Fruit fly (Drosophila melanogaster) whole organism, embryonic: ENCODE measurements around the gene CG15894.
A peak's percentile ranks its signal among the peaks of the same experiment; 100 is the strongest.

Experiments
- Atf-2 ChIP-seq: fragments of 200-800 bp; sonication (Bioruptor generic); optimal IDR thresholded peaks from 2 replicates; lab custom pipeline; 2016; ENCODE audit warnings: missing biosample characterization, missing genetic modification characterization
- BtbVII ChIP-seq: fragments of 200-800 bp; sonication (Bioruptor generic); optimal IDR thresholded peaks from 3 replicates; lab custom pipeline; 2017; ENCODE audit warnings: missing biosample characterization, mild to moderate bottlenecking, missing genetic modification characterization
- CG10209 ChIP-seq: fragments of 200-800 bp; sonication (Bioruptor generic); optimal IDR thresholded peaks from 3 replicates; lab custom pipeline; 2017; ENCODE audit warnings: missing biosample characterization, mild to moderate bottlenecking, missing genetic modification characterization, missing genetic modification reagents
- CG11085 ChIP-seq: fragments of 200-800 bp; sonication (Bioruptor generic); IDR thresholded peaks from 2 replicates; pipeline ENCODE4 v1.3.6; 2022; ENCODE audit warnings: missing biosample characterization, missing genetic modification characterization
- CG11398 ChIP-seq: fragments of 200-800 bp; sonication (Bioruptor generic); optimal IDR thresholded peaks from 2 replicates; lab custom pipeline; 2016; ENCODE audit warnings: missing biosample characterization, missing genetic modification characterization
- CG11560 ChIP-seq: fragments of 200-800 bp; sonication (Bioruptor generic); IDR thresholded peaks from 3 replicates; pipeline ENCODE4 v1.3.6; 2022; ENCODE audit warnings: missing biosample characterization, missing genetic modification characterization
- CG12299 ChIP-seq: fragments of 200-800 bp; sonication (Bioruptor generic); optimal IDR thresholded peaks from 2 replicates; lab custom pipeline; 2018; ENCODE audit warnings: missing biosample characterization, mild to moderate bottlenecking, missing genetic modification characterization
- CG1233 ChIP-seq: fragments of 200-800 bp; sonication (Bioruptor generic); optimal IDR thresholded peaks from 4 replicates; lab custom pipeline; 2018; ENCODE audit warnings: missing biosample characterization, mild to moderate bottlenecking, missing genetic modification characterization
- CG12659 ChIP-seq: fragments of 200-800 bp; sonication (Bioruptor generic); optimal IDR thresholded peaks from 3 replicates; lab custom pipeline; 2017; ENCODE audit warnings: mild to moderate bottlenecking, missing biosample characterization, missing genetic modification reagents, missing genetic modification characterization
- CG14050 ChIP-seq: fragments of 200-800 bp; sonication (Bioruptor generic); IDR thresholded peaks from 3 replicates; pipeline ENCODE4 v1.3.6; 2022; ENCODE audit warnings: missing biosample characterization, missing genetic modification characterization
- CG15479 ChIP-seq: fragments of 200-800 bp; sonication (Bioruptor generic); optimal IDR thresholded peaks from 3 replicates; lab custom pipeline; 2019; ENCODE audit warnings: missing biosample characterization, mild to moderate bottlenecking, missing genetic modification characterization, moderate library complexity
- CG17186 ChIP-seq: fragments of 200-800 bp; sonication (Bioruptor generic); optimal IDR thresholded peaks from 3 replicates; lab custom pipeline; 2017; ENCODE audit warnings: missing biosample characterization, missing genetic modification reagents, missing genetic modification characterization
- CG17328 ChIP-seq: fragments of 200-800 bp; sonication (Bioruptor generic); IDR thresholded peaks from 2 replicates; pipeline ENCODE4 v1.3.6; 2022; ENCODE audit warnings: missing biosample characterization, missing genetic modification characterization
- CG17385 ChIP-seq: fragments of 200-800 bp; sonication (Bioruptor generic); optimal IDR thresholded peaks from 3 replicates; lab custom pipeline; 2018; ENCODE audit warnings: missing biosample characterization, mild to moderate bottlenecking, missing genetic modification characterization
- CG17802 ChIP-seq: fragments of 200-800 bp; sonication (Bioruptor generic); optimal IDR thresholded peaks from 2 replicates; lab custom pipeline; 2018; ENCODE audit warnings: missing biosample characterization, mild to moderate bottlenecking, missing genetic modification characterization, moderate library complexity
- CG2875 ChIP-seq: fragments of 200-800 bp; sonication (Bioruptor generic); optimal IDR thresholded peaks from 2 replicates; lab custom pipeline; 2017; ENCODE audit warnings: missing biosample characterization, mild to moderate bottlenecking, missing genetic modification characterization, missing genetic modification reagents
- CG33213 ChIP-seq: fragments of 200-800 bp; sonication (Bioruptor generic); optimal IDR thresholded peaks from 3 replicates; lab custom pipeline; 2016; ENCODE audit warnings: missing biosample characterization, missing genetic modification characterization
- CG3407 ChIP-seq: fragments of 200-800 bp; sonication (Bioruptor generic); optimal IDR thresholded peaks from 2 replicates; lab custom pipeline; 2018; ENCODE audit warnings: missing biosample characterization, mild to moderate bottlenecking, missing genetic modification characterization
- CG4730 ChIP-seq: fragments of 200-800 bp; sonication (Bioruptor generic); IDR thresholded peaks from 2 replicates; pipeline ENCODE4 v1.3.6; 2022; ENCODE audit warnings: missing biosample characterization, missing genetic modification characterization
- CG6175 ChIP-seq: fragments of 200-800 bp; sonication (Bioruptor generic); IDR thresholded peaks from 3 replicates; pipeline ENCODE4 v1.3.6; 2022; ENCODE audit warnings: missing biosample characterization, missing genetic modification characterization
- CG6272 ChIP-seq: fragments of 200-800 bp; sonication (Bioruptor generic); IDR thresholded peaks from 2 replicates; pipeline ENCODE4 v1.3.6; 2022; ENCODE audit warnings: missing biosample characterization, missing genetic modification characterization
- CG6854 ChIP-seq: fragments of 200-800 bp; sonication (Bioruptor generic); optimal IDR thresholded peaks from 3 replicates; lab custom pipeline; 2017; ENCODE audit warnings: missing biosample characterization, mild to moderate bottlenecking, missing genetic modification characterization
- CoRest ChIP-seq: fragments of 200-800 bp; sonication (Bioruptor generic); optimal IDR thresholded peaks from 3 replicates; lab custom pipeline; 2018; ENCODE audit warnings: missing biosample characterization, mild to moderate bottlenecking, missing genetic modification characterization, moderate library complexity
- Dfd ChIP-seq, 2 experiments: fragments of >200 bp; optimal IDR thresholded peaks; 2 replicates each; lab custom pipeline; 2017; ENCODE audit warnings: missing biosample characterization in 2 of 2, missing genetic modification characterization in 2 of 2
- Doc2 ChIP-seq: fragments of 200-800 bp; sonication (Bioruptor generic); IDR thresholded peaks from 2 replicates; pipeline ENCODE4 v1.3.6; 2022; ENCODE audit warnings: missing biosample characterization, missing genetic modification characterization
- Ets65A ChIP-seq: fragments of 200-800 bp; sonication (Bioruptor generic); peaks from one replicate; lab custom pipeline; 2016; ENCODE audit warnings: missing biosample characterization, missing genetic modification characterization
- Jarid2 ChIP-seq: fragments of 200-800 bp; sonication (Bioruptor generic); optimal IDR thresholded peaks from 3 replicates; lab custom pipeline; 2017; ENCODE audit warnings: mild to moderate bottlenecking, missing biosample characterization, missing genetic modification reagents, missing genetic modification characterization
- Meics ChIP-seq: fragments of 200-800 bp; sonication (Bioruptor generic); optimal IDR thresholded peaks from 2 replicates; lab custom pipeline; 2017; ENCODE audit warnings: missing biosample characterization, mild to moderate bottlenecking, missing genetic modification characterization
- NFAT ChIP-seq: fragments of 200-800 bp; sonication (Bioruptor generic); IDR thresholded peaks from 2 replicates; pipeline ENCODE4 v1.3.6; 2022; ENCODE audit warnings: missing biosample characterization, missing genetic modification characterization
- Side ChIP-seq: fragments of 200-800 bp; sonication (Bioruptor generic); optimal IDR thresholded peaks from 2 replicates; lab custom pipeline; 2016; ENCODE audit warnings: missing biosample characterization, missing genetic modification characterization
- Sry-β ChIP-seq: fragments of 200-800 bp; sonication (Bioruptor generic); optimal IDR thresholded peaks from 2 replicates; lab custom pipeline; 2018; ENCODE audit warnings: missing biosample characterization, mild to moderate bottlenecking, missing genetic modification characterization, moderate library complexity
- Tbp ChIP-seq: fragments of >200 bp; optimal IDR thresholded peaks from 2 replicates; lab custom pipeline; 2018; ENCODE audit warnings: missing biosample characterization, missing genetic modification characterization
- bcd ChIP-seq: fragments of 200-800 bp; sonication (Bioruptor generic); optimal IDR thresholded peaks from 2 replicates; lab custom pipeline; 2017; ENCODE audit warnings: missing biosample characterization, mild to moderate bottlenecking, missing genetic modification characterization
- br ChIP-seq: fragments of >200 bp; optimal IDR thresholded peaks from 2 replicates; lab custom pipeline; 2017
- danr ChIP-seq: fragments of 200-800 bp; sonication (Bioruptor generic); IDR thresholded peaks from 2 replicates; pipeline ENCODE4 v1.3.6; 2022; ENCODE audit warnings: missing biosample characterization, missing genetic modification characterization
- eve ChIP-seq, 2 experiments: fragments of >200 bp; optimal IDR thresholded peaks; 2 replicates each; lab custom pipeline; 2017; ENCODE audit warnings: missing biosample characterization in 2 of 2, missing genetic modification characterization in 2 of 2
- ewg ChIP-seq: fragments of 200-800 bp; sonication (Bioruptor generic); optimal IDR thresholded peaks from 3 replicates; lab custom pipeline; 2017; ENCODE audit warnings: mild to moderate bottlenecking, missing biosample characterization, missing genetic modification reagents, missing genetic modification characterization
- exex ChIP-seq: fragments of 200-800 bp; sonication (Bioruptor generic); optimal IDR thresholded peaks from 4 replicates; lab custom pipeline; 2018; ENCODE audit warnings: missing biosample characterization, mild to moderate bottlenecking, missing genetic modification characterization, moderate library complexity
- fd102C ChIP-seq: fragments of 200-800 bp; sonication (Bioruptor generic); optimal IDR thresholded peaks from 2 replicates; lab custom pipeline; 2018; ENCODE audit warnings: missing biosample characterization, mild to moderate bottlenecking, missing genetic modification characterization, moderate library complexity
- gcm ChIP-seq: fragments of 200-800 bp; sonication (Bioruptor generic); optimal IDR thresholded peaks from 2 replicates; lab custom pipeline; 2019; ENCODE audit warnings: missing biosample characterization, mild to moderate bottlenecking, missing genetic modification characterization, moderate library complexity
- hth ChIP-seq: fragments of >200 bp; optimal IDR thresholded peaks from 2 replicates; lab custom pipeline; 2017; ENCODE audit warnings: inconsistent platforms
- inv ChIP-seq: fragments of 200-800 bp; sonication (Bioruptor generic); IDR thresholded peaks from 2 replicates; pipeline ENCODE4 v1.3.6; 2022; ENCODE audit warnings: missing biosample characterization, missing genetic modification characterization; ENCODE audit not compliant: partially characterized antibody
- lov ChIP-seq, 2 experiments: fragments of 200-800 bp in 1 of 2; fragments of >200 bp in 1 of 2; sonication (Bioruptor generic) in 1 of 2; IDR thresholded peaks in 1 of 2; optimal IDR thresholded peaks in 1 of 2; 2 replicates in 1 of 2; 3 replicates in 1 of 2; pipeline versions ENCODE4 v1.3.6 to Lab custom; 2017 to 2022; ENCODE audit warnings: missing biosample characterization in 1 of 2, missing genetic modification characterization in 1 of 2
- ro ChIP-seq: fragments of 200-800 bp; sonication (Bioruptor generic); IDR thresholded peaks from 2 replicates; pipeline ENCODE4 v1.3.6; 2022; ENCODE audit warnings: missing biosample characterization, missing genetic modification characterization
- salm ChIP-seq: fragments of 200-800 bp; sonication (Bioruptor generic); optimal IDR thresholded peaks from 2 replicates; lab custom pipeline; 2018; ENCODE audit warnings: missing biosample characterization, mild to moderate bottlenecking, missing genetic modification characterization
- shn ChIP-seq: fragments of 200-800 bp; sonication (Bioruptor generic); optimal IDR thresholded peaks from 3 replicates; lab custom pipeline; 2016; ENCODE audit warnings: missing biosample characterization, missing genetic modification characterization
- sim ChIP-seq: fragments of 200-800 bp; sonication (Bioruptor generic); IDR thresholded peaks from 2 replicates; pipeline ENCODE4 v1.3.6; 2022; ENCODE audit warnings: missing biosample characterization, missing genetic modification characterization
- sob ChIP-seq: fragments of 200-800 bp; sonication (Bioruptor generic); IDR thresholded peaks from 2 replicates; pipeline ENCODE4 v1.3.6; 2022; ENCODE audit warnings: missing biosample characterization, missing genetic modification characterization
- ssp ChIP-seq: fragments of 200-800 bp; sonication (Bioruptor generic); IDR thresholded peaks from 2 replicates; pipeline ENCODE4 v1.3.6; 2022; ENCODE audit warnings: missing biosample characterization, missing genetic modification characterization
- tup ChIP-seq: fragments of 200-800 bp; sonication (Bioruptor generic); optimal IDR thresholded peaks from 2 replicates; lab custom pipeline; 2016; ENCODE audit warnings: missing biosample characterization, mild to moderate bottlenecking, missing genetic modification characterization, moderate library complexity
- zfh2 ChIP-seq: fragments of 200-800 bp; sonication (Bioruptor generic); optimal IDR thresholded peaks from 2 replicates; lab custom pipeline; 2016; ENCODE audit warnings: missing biosample characterization, missing genetic modification characterization

CG15894 gene

DNA sequence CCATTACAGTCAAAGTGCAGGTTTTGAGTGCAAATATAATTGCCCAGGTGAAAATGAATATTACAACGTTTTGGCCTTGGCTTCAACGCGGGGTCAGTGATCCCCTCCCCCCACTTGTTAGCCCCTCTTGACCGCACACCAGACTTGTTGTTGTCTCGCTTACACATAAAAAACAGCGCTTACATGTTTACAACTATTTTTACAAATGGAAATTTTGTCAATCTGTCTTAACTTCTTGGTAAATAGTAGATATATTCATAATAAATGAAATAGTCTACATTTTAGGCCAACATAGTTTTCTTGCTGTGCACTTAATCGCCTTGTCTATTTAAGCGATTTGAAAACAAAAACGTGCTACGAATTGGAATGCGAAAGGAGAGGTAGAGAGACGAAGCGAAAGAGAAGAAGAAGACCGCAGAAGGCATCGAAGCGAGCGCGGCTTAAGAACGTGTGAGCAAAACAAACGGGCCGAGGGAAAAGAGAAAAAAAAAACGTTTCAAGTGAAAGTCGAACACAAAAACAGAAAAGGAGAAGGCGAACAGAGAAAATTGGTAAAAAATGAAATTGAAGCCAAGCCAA lies 31.0 kb downstream of the CG15894 start (continued):
- peak; percentile 72 for TF ChIP-seq CG17328 (GFP tag; lab: Robert Waterston, UW)
- no peak for TF ChIP-seq lov (optimal IDR thresholded peaks at IDR 0.05; lab: Kevin White, UChicago)
- TF ChIP-seq lov (GFP tag; IDR thresholded peaks at IDR 0.05; lab: Robert Waterston, UW), result no peak
- TF ChIP-seq CG11560, result no peak
- no peak for TF ChIP-seq Meics (GFP tag; lab: Kevin White, UChicago)
- TF ChIP-seq Side (GFP tag; lab: Kevin White, UChicago), result no peak
- TF ChIP-seq CG4730 (GFP tag; lab: Robert Waterston, UW), result no peak
- no peak for TF ChIP-seq br (lab: Kevin White, UChicago)
- TF ChIP-seq ewg (GFP tag; lab: Kevin White, UChicago), result peak; percentile 27
- TF ChIP-seq CG11085, result peak; percentile 28; the same call in 1 of the 2 replicates
- TF ChIP-seq CG14050, result peak; percentile 45; the same call in 1 of the 3 replicates
- TF ChIP-seq CoRest (tag; lab: Kevin White, UChicago), result peak; percentile 22
- TF ChIP-seq Jarid2 (GFP tag; lab: Kevin White, UChicago), result peak; percentile 8
- peak; percentile 38 for TF ChIP-seq CG17802 (tag; lab: Kevin White, UChicago)
- peak; percentile 14 for TF ChIP-seq CG1233 (GFP tag; lab: Kevin White, UChicago)
- TF ChIP-seq sim (GFP tag; lab: Robert Waterston, UW), result peak; percentile 18; the same call in 1 of the 2 replicates
- no peak for TF ChIP-seq hth (lab: Kevin White, UChicago)
- peak; percentile 21 for TF ChIP-seq CG33213 (GFP tag; lab: Kevin White, UChicago)
- TF ChIP-seq salm, result peak; percentile 38
- peak; percentile 24 for TF ChIP-seq gcm
- no peak for TF ChIP-seq eve (GFP tag; optimal IDR thresholded peaks at IDR 0.05; lab: Kevin White, UChicago)
- TF ChIP-seq CG17186, result no peak
- TF ChIP-seq Tbp (GFP tag; lab: Kevin White, UChicago), result no peak
- TF ChIP-seq CG11398 (GFP tag; lab: Kevin White, UChicago), result peak; percentile 5
- peak; percentile 24 for TF ChIP-seq exex (tag; lab: Kevin White, UChicago)
- TF ChIP-seq CG6175 (GFP tag; lab: Robert Waterston, UW), result peak; percentile 45; the same call in 1 of the 3 replicates
- peak; percentile 42 for TF ChIP-seq bcd
- TF ChIP-seq sob, result peak; percentile 47; the same call in 1 of the 2 replicates
- TF ChIP-seq shn (GFP tag; lab: Kevin White, UChicago), result peak; percentile 24
- TF ChIP-seq BtbVII (GFP tag; lab: Kevin White, UChicago), result peak; percentile 6
- no peak for TF ChIP-seq inv
- TF ChIP-seq CG12659 (GFP tag; lab: Kevin White, UChicago), result no peak
- no peak for TF ChIP-seq CG6854 (GFP tag; lab: Kevin White, UChicago)
- TF ChIP-seq tup, result no peak
- peak; percentile 34 for TF ChIP-seq CG10209 (GFP tag; lab: Kevin White, UChicago)
- no peak for TF ChIP-seq zfh2 (GFP tag; lab: Kevin White, UChicago)
- no peak for TF ChIP-seq Sry-β (GFP tag; lab: Kevin White, UChicago)
- no peak for TF ChIP-seq Doc2 (GFP tag; lab: Robert Waterston, UW)
- no peak for TF ChIP-seq CG15479 (GFP tag; lab: Kevin White, UChicago)
- TF ChIP-seq fd102C, result no peak
- peak; percentile 28 for TF ChIP-seq CG3407
- TF ChIP-seq ssp, result peak; percentile 57
- TF ChIP-seq ro, result no peak
- no peak for TF ChIP-seq danr
- TF ChIP-seq CG6272 (GFP tag; lab: Robert Waterston, UW), result no peak
- peak; percentile 77 for TF ChIP-seq Ets65A (GFP tag; lab: Kevin White, UChicago)
- TF ChIP-seq CG17385 (GFP tag; lab: Kevin White, UChicago), result peak; percentile 36
- peak; percentile 23 for TF ChIP-seq CG12299 (tag; lab: Kevin White, UChicago)
- TF ChIP-seq CG2875 (GFP tag; lab: Kevin White, UChicago), result no peak
- TF ChIP-seq Dfd (GFP tag; optimal IDR thresholded peaks at IDR 0.05; lab: Kevin White, UChicago), result no peak
- TF ChIP-seq Atf-2 (GFP tag; lab: Kevin White, UChicago), result no peak
- TF ChIP-seq NFAT, result peak; percentile 50
